Fruit fly (Drosophila melanogaster) whole organism, prepupa: ENCODE data around the gene CG4199.

Source experiments
- Blimp-1 ChIP-seq: fragments of 200-800 bp; sonication (Bioruptor generic); optimal IDR thresholded peaks from 3 replicates; lab custom pipeline; 2017; ENCODE audit warnings: missing biosample characterization, missing genetic modification characterization, mild to moderate bottlenecking, moderate library complexity, missing genetic modification reagents
- CG10631 ChIP-seq: fragments of 200-800 bp; sonication (Bioruptor generic); optimal IDR thresholded peaks from 2 replicates; lab custom pipeline; 2016; ENCODE audit warnings: missing biosample characterization, missing genetic modification characterization
- CG10669 ChIP-seq: fragments of 200-800 bp; sonication (Bioruptor generic); optimal IDR thresholded peaks from 3 replicates; lab custom pipeline; 2018; ENCODE audit warnings: missing biosample characterization, mild to moderate bottlenecking, missing genetic modification characterization, moderate library complexity
- CG11294 ChIP-seq: fragments of 200-800 bp; sonication (Bioruptor generic); IDR thresholded peaks from 2 replicates; pipeline ENCODE4 v1.3.6; 2022; ENCODE audit warnings: missing biosample characterization, missing genetic modification characterization
- CG11762 ChIP-seq: fragments of 200-800 bp; sonication (Bioruptor generic); optimal IDR thresholded peaks from 3 replicates; lab custom pipeline; 2016; ENCODE audit warnings: missing biosample characterization, missing genetic modification characterization; ENCODE audit not compliant: insufficient read depth
- CG16779 ChIP-seq: fragments of 200-800 bp; sonication (Bioruptor generic); optimal IDR thresholded peaks from 3 replicates; lab custom pipeline; 2017; ENCODE audit warnings: missing biosample characterization, mild to moderate bottlenecking, missing genetic modification characterization
- CG31627 ChIP-seq: fragments of 200-800 bp; sonication (Bioruptor generic); optimal IDR thresholded peaks from 3 replicates; lab custom pipeline; 2016; ENCODE audit warnings: missing biosample characterization, missing genetic modification characterization
- CG3919 ChIP-seq: fragments of 200-800 bp; sonication (Bioruptor generic); optimal IDR thresholded peaks from 3 replicates; lab custom pipeline; 2016; ENCODE audit warnings: missing biosample characterization, missing genetic modification characterization
- CG4318 ChIP-seq: fragments of 200-800 bp; sonication (Bioruptor generic); optimal IDR thresholded peaks from 3 replicates; lab custom pipeline; 2017; ENCODE audit warnings: missing biosample characterization, mild to moderate bottlenecking, missing genetic modification characterization
- CG7368 ChIP-seq: fragments of 200-800 bp; sonication (Bioruptor generic); optimal IDR thresholded peaks from 3 replicates; lab custom pipeline; 2016; ENCODE audit warnings: missing biosample characterization, missing genetic modification characterization
- CG8319 ChIP-seq: fragments of 200-800 bp; sonication (Bioruptor generic); optimal IDR thresholded peaks from 3 replicates; lab custom pipeline; 2016; ENCODE audit warnings: missing biosample characterization, missing genetic modification characterization
- CG9139 ChIP-seq: fragments of 200-800 bp; sonication (Bioruptor generic); optimal IDR thresholded peaks from 3 replicates; lab custom pipeline; 2017; ENCODE audit warnings: missing biosample characterization, mild to moderate bottlenecking, missing genetic modification characterization
- Eip75B ChIP-seq: fragments of 200-800 bp; sonication (Bioruptor generic); optimal IDR thresholded peaks from 3 replicates; lab custom pipeline; 2016; ENCODE audit warnings: missing biosample characterization, missing genetic modification characterization
- Eip78C ChIP-seq: fragments of 200-800 bp; sonication (Bioruptor generic); peaks from one replicate; lab custom pipeline; 2016; ENCODE audit warnings: missing biosample characterization, missing genetic modification characterization
- Eip93F ChIP-seq: fragments of 200-800 bp; sonication (Bioruptor generic); optimal IDR thresholded peaks from 2 replicates; lab custom pipeline; 2016; ENCODE audit warnings: missing biosample characterization, mild to moderate bottlenecking, missing genetic modification characterization
- Ets21C ChIP-seq: fragments of 200-800 bp; sonication (Bioruptor generic); optimal IDR thresholded peaks from 3 replicates; lab custom pipeline; 2016; ENCODE audit warnings: missing biosample characterization, missing genetic modification characterization
- Ets96B ChIP-seq: fragments of 200-800 bp; optimal IDR thresholded peaks from 2 replicates; lab custom pipeline; 2019; ENCODE audit warnings: missing biosample characterization, mild to moderate bottlenecking, missing genetic modification characterization, moderate library complexity
- Hr39 ChIP-seq: fragments of 200-800 bp; sonication (Bioruptor generic); optimal IDR thresholded peaks from 2 replicates; lab custom pipeline; 2016; ENCODE audit warnings: missing biosample characterization, missing genetic modification characterization
- Lpt ChIP-seq: fragments of 200-800 bp; sonication (Bioruptor generic); optimal IDR thresholded peaks from 3 replicates; lab custom pipeline; 2016; ENCODE audit warnings: missing biosample characterization, missing genetic modification characterization
- OdsH ChIP-seq: fragments of 200-800 bp; sonication (Bioruptor generic); optimal IDR thresholded peaks from 3 replicates; lab custom pipeline; 2016; ENCODE audit warnings: missing biosample characterization, missing genetic modification characterization
- Smox ChIP-seq: fragments of 200-800 bp; sonication (Bioruptor generic); optimal IDR thresholded peaks from 3 replicates; lab custom pipeline; 2016; ENCODE audit warnings: missing biosample characterization, missing genetic modification characterization
- Sox102F ChIP-seq: fragments of 200-800 bp; sonication (Bioruptor generic); optimal IDR thresholded peaks from 2 replicates; lab custom pipeline; 2016; ENCODE audit warnings: missing biosample characterization, mild to moderate bottlenecking, missing genetic modification characterization
- Sox14 ChIP-seq: fragments of 200-800 bp; sonication (Bioruptor generic); optimal IDR thresholded peaks from 3 replicates; lab custom pipeline; 2016; ENCODE audit warnings: missing biosample characterization, missing genetic modification characterization
- cyc ChIP-seq: fragments of 200-800 bp; sonication (Bioruptor generic); optimal IDR thresholded peaks from 3 replicates; lab custom pipeline; 2016; ENCODE audit warnings: missing biosample characterization, missing genetic modification characterization
- dac ChIP-seq: fragments of 200-800 bp; sonication (Bioruptor generic); optimal IDR thresholded peaks from 2 replicates; lab custom pipeline; 2017; ENCODE audit warnings: missing biosample characterization, mild to moderate bottlenecking, missing genetic modification characterization
- eg ChIP-seq: fragments of 200-800 bp; sonication (Bioruptor generic); IDR thresholded peaks from 3 replicates; pipeline ENCODE4 v1.3.6; 2022; ENCODE audit warnings: missing biosample characterization, missing genetic modification characterization
- fd85E ChIP-seq: fragments of 200-800 bp; sonication (Bioruptor generic); optimal IDR thresholded peaks from 3 replicates; lab custom pipeline; 2016; ENCODE audit warnings: missing biosample characterization, missing genetic modification characterization
- fkh ChIP-seq: fragments of 200-800 bp; sonication (Bioruptor generic); optimal IDR thresholded peaks from 3 replicates; lab custom pipeline; 2017; ENCODE audit warnings: missing biosample characterization, mild to moderate bottlenecking, missing genetic modification characterization, moderate library complexity
- net ChIP-seq: fragments of 200-800 bp; sonication (Bioruptor generic); optimal IDR thresholded peaks from 3 replicates; lab custom pipeline; 2016; ENCODE audit warnings: missing biosample characterization, missing genetic modification characterization
- salr ChIP-seq, 2 experiments: fragments of 200-800 bp; sonication (Bioruptor generic); optimal IDR thresholded peaks; 3 replicates each; lab custom pipeline; 2016 to 2018; ENCODE audit warnings: missing biosample characterization in 2 of 2, missing genetic modification characterization in 2 of 2, mild to moderate bottlenecking in 1 of 2
- spab ChIP-seq: fragments of 200-800 bp; sonication (Bioruptor generic); optimal IDR thresholded peaks from 2 replicates; lab custom pipeline; 2017; ENCODE audit warnings: missing biosample characterization, mild to moderate bottlenecking, missing genetic modification characterization, missing genetic modification reagents
- ss ChIP-seq, 2 experiments: fragments of 200-800 bp; sonication (Bioruptor generic); optimal IDR thresholded peaks; 2 replicates in 1 of 2; 3 replicates in 1 of 2; lab custom pipeline; 2017 to 2018; ENCODE audit warnings: mild to moderate bottlenecking in 2 of 2, missing biosample characterization in 2 of 2, missing genetic modification characterization in 2 of 2, moderate library complexity in 1 of 2
- svp ChIP-seq: fragments of 200-800 bp; sonication (Bioruptor generic); peaks from one replicate; lab custom pipeline; 2016; ENCODE audit warnings: missing biosample characterization, missing genetic modification characterization
- topi ChIP-seq: fragments of 200-800 bp; sonication (Bioruptor generic); optimal IDR thresholded peaks from 3 replicates; lab custom pipeline; 2016; ENCODE audit warnings: missing biosample characterization, missing genetic modification characterization
- vri ChIP-seq: fragments of 200-800 bp; sonication (Bioruptor generic); optimal IDR thresholded peaks from 3 replicates; lab custom pipeline; 2016; ENCODE audit warnings: missing biosample characterization, mild to moderate bottlenecking, missing genetic modification characterization

CG4199 gene

dm6 chrX:2070708-2071063, 2.6 kb downstream of the CG4199 start (continued):
- TF ChIP-seq CG10669 (peak; percentile 38), OdsH (GFP tag; lab: Kevin White, UChicago) (no peak), svp (GFP tag; lab: Kevin White, UChicago) (peak; percentile 82), CG3919 (GFP tag; lab: Kevin White, UChicago) (peak; percentile 63), Ets21C (GFP tag; lab: Kevin White, UChicago) (peak; percentile 1), Eip93F (GFP tag; lab: Kevin White, UChicago) (no peak), Eip78C (GFP tag; lab: Kevin White, UChicago) (peak; percentile 67), CG16779 (no peak), fd85E (GFP tag; lab: Kevin White, UChicago) (no peak), salr (GFP tag; optimal IDR thresholded peaks at IDR 0.05; lab: Kevin White, UChicago) (no peak), cyc (GFP tag; lab: Kevin White, UChicago) (peak; percentile 52), topi (GFP tag; lab: Kevin White, UChicago) (peak; percentile 34), CG4318 (no peak), vri (GFP tag; lab: Kevin White, UChicago) (no peak), Hr39 (peak; percentile 43), Blimp-1 (GFP tag; lab: Kevin White, UChicago) (no peak), CG31627 (GFP tag; lab: Kevin White, UChicago) (peak; percentile 23), spab (no peak)
- TF ChIP-seq, all 60 proteins: peak for 35

DNA sequence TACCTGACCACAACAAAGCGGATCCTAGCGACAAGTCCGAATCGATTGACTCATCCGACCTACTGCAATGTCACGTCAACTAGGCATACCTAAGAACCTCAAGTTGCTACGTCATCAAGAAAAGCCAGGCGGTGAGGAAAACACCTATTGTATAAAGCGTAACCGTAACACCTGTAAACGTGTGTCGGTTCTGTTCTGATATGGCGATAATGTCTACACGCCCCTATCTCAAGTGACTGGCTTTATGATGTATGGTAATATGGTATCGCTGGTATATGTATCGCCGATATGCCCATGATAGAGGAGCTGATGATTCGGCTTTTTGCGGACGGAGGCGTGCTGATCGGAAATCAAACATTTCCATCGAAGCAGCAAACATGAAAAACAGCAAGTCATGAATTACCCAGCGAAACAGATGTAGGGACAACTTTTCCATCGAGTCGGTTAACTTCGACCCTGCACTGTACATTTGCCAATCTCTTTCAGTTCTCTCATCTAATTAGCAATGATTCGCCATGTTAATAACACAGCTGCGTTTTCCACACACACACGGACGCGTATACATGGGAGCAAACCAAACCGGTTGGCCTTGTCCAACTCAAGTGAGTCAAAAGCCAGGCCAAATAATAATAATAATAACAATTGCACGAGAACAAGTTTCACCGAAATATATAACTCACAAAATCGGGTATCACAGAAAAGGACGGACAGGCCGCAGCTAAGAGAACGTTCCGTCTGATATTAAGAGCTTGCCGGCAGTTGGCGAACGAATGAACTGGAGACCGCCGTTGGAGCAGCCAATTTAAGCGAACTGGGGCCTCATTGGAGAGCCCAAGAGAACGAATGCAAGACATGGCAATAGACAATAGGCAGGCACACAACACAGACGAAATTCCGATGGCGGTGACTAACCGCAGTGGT, 3.2 kb downstream of the CG4199 start:
- TF ChIP-seq CG16779 (peak; percentile 20), CG11294 (GFP tag; lab: Robert Waterston, UW) (no peak)

- TF ChIP-seq Eip75B: no peak
- no peak for TF ChIP-seq Lpt (GFP tag; lab: Kevin White, UChicago)
- TF ChIP-seq CG3919 (GFP tag; lab: Kevin White, UChicago): no peak
- TF ChIP-seq CG7368: no peak
- no peak for TF ChIP-seq ss (GFP tag; optimal IDR thresholded peaks at IDR 0.05; lab: Kevin White, UChicago)
- no peak for TF ChIP-seq CG11762 (GFP tag; lab: Kevin White, UChicago)
- no peak for TF ChIP-seq CG4318
- TF ChIP-seq Smox (GFP tag; lab: Kevin White, UChicago): no peak
- no peak for TF ChIP-seq net (GFP tag; lab: Kevin White, UChicago)
- TF ChIP-seq CG8319 (GFP tag; lab: Kevin White, UChicago): no peak
- TF ChIP-seq CG10631 (GFP tag; lab: Kevin White, UChicago): no peak
Measured at dm6 chrX:2068292-2068691, 5.0 kb downstream of the CG4199 start, which contains the start of gene CG4194. Gene CG4194, plus strand, starts transcription at chrX:2068592.

- TF ChIP-seq Sox14 (GFP tag; lab: Kevin White, UChicago): no peak
- no peak for TF ChIP-seq Sox102F
- no peak for TF ChIP-seq eg (GFP tag; lab: Robert Waterston, UW)
- TF ChIP-seq fkh: no peak
- TF ChIP-seq CG10631 (GFP tag; lab: Kevin White, UChicago): no peak
- TF ChIP-seq CG9139 (GFP tag; lab: Kevin White, UChicago): no peak
- no peak for TF ChIP-seq CG3919 (GFP tag; lab: Kevin White, UChicago)
- no peak for TF ChIP-seq Eip75B
- no peak for TF ChIP-seq CG7368
- TF ChIP-seq CG8319 (GFP tag; lab: Kevin White, UChicago): no peak
- no peak for TF ChIP-seq Smox (GFP tag; lab: Kevin White, UChicago)
- no peak for TF ChIP-seq svp (GFP tag; lab: Kevin White, UChicago)
- TF ChIP-seq CG4318: no peak
- no peak for TF ChIP-seq fd85E (GFP tag; lab: Kevin White, UChicago)
- no peak for TF ChIP-seq salr (GFP tag; optimal IDR thresholded peaks at IDR 0.05; lab: Kevin White, UChicago)
- no peak for TF ChIP-seq dac (GFP tag; lab: Kevin White, UChicago)
- TF ChIP-seq Ets96B: no peak
Measured at dm6 chrX:2066259-2066658, 7.0 kb downstream of the CG4199 start, which contains the start of gene CG14054. Gene CG14054, minus strand, starts transcription at chrX:2066359.
